Fruit fly (Drosophila melanogaster): ENCODE data around the gene CG4617.

Gene CG4617

dm6 chrX:7122002-7122401, 17.7 kb upstream of the CG4617 start (continued):
- TF ChIP-seq gsb (GFP tag; IDR thresholded peaks at IDR 0.05) (no peak), CG3163 (GFP tag; optimal IDR thresholded peaks at IDR 0.05) (no peak), Hsf (GFP tag; optimal IDR thresholded peaks at IDR 0.05) (peak; percentile 2), klu (GFP tag; IDR thresholded peaks at IDR 0.05) (no peak), psq (GFP tag; optimal IDR thresholded peaks at IDR 0.05) (no peak), CG15011 (GFP tag; optimal IDR thresholded peaks at IDR 0.05) (no peak), Rfx (GFP tag; IDR thresholded peaks at IDR 0.05) (no peak), MBD-R2 (GFP tag; IDR thresholded peaks at IDR 0.05) (no peak), Xbp1 (GFP tag; optimal IDR thresholded peaks at IDR 0.05) (no peak), CG42726 (GFP tag; IDR thresholded peaks at IDR 0.05; ENCODE audit: partially characterized antibody) (no peak), Adf1 (GFP tag; IDR thresholded peaks at IDR 0.05) (no peak), CG11456 (GFP tag; IDR thresholded peaks at IDR 0.05) (no peak), Jarid2 (GFP tag; optimal IDR thresholded peaks at IDR 0.05) (no peak), CG7357 (GFP tag; IDR thresholded peaks at IDR 0.05) (no peak), lmd (GFP tag; IDR thresholded peaks at IDR 0.05) (no peak), Scr (GFP tag; IDR thresholded peaks at IDR 0.05; ENCODE audit: partially characterized antibody) (no peak), bowl (GFP tag; IDR thresholded peaks at IDR 0.05) (no peak), Dek (tag; optimal IDR thresholded peaks at IDR 0.05) (no peak), salm (tag; optimal IDR thresholded peaks at IDR 0.05) (no peak), oc (tag; optimal IDR thresholded peaks at IDR 0.05) (no peak), zf30C (GFP tag; optimal IDR thresholded peaks at IDR 0.05) (peak; percentile 35), lola (GFP tag; optimal IDR thresholded peaks at IDR 0.05) (peak in 1 of 3 experiments; percentile 49), tio (GFP tag; optimal IDR thresholded peaks at IDR 0.05) (peak; percentile 17), danr (GFP tag; IDR thresholded peaks at IDR 0.05) (no peak), CG6689 (GFP tag; IDR thresholded peaks at IDR 0.05) (no peak), emc (GFP tag; optimal IDR thresholded peaks at IDR 0.05) (no peak), trem (tag; optimal IDR thresholded peaks at IDR 0.05) (no peak), Med (GFP tag) (no peak), CG3726 (GFP tag; IDR thresholded peaks at IDR 0.05) (no peak), amos (GFP tag; IDR thresholded peaks at IDR 0.05; ENCODE audit: partially characterized antibody) (no peak), mirr (GFP tag; optimal IDR thresholded peaks at IDR 0.05) (no peak), Hmr (GFP tag; optimal IDR thresholded peaks at IDR 0.05) (no peak), CG7987 (GFP tag; optimal IDR thresholded peaks at IDR 0.05) (no peak), peb (GFP tag; IDR thresholded peaks at IDR 0.05) (no peak), kay (GFP tag; optimal IDR thresholded peaks at IDR 0.05) (no peak), Doc2 (GFP tag; IDR thresholded peaks at IDR 0.05) (no peak), TFAM (GFP tag; optimal IDR thresholded peaks at IDR 0.05) (no peak), ftz-f1 (GFP tag; optimal IDR thresholded peaks at IDR 0.05) (no peak), Asciz (GFP tag; optimal IDR thresholded peaks at IDR 0.05) (no peak), corto (GFP tag; optimal IDR thresholded peaks at IDR 0.05) (no peak), h (optimal IDR thresholded peaks at IDR 0.05) (no peak), ind (GFP tag; optimal IDR thresholded peaks at IDR 0.05) (no peak), phol (tag; optimal IDR thresholded peaks at IDR 0.05) (peak; percentile 40), Eip74EF (GFP tag; optimal IDR thresholded peaks at IDR 0.05) (no peak), eyg (GFP tag; optimal IDR thresholded peaks at IDR 0.05) (no peak), CG9797 (GFP tag; optimal IDR thresholded peaks at IDR 0.05) (no peak), pum (GFP tag; optimal IDR thresholded peaks at IDR 0.05) (no peak), CkIIα-i1 (GFP tag; IDR thresholded peaks at IDR 0.05) (no peak), CG43689 (GFP tag; IDR thresholded peaks at IDR 0.05) (no peak), D19B (GFP tag; optimal IDR thresholded peaks at IDR 0.05) (no peak), Lpt (GFP tag; optimal IDR thresholded peaks at IDR 0.05) (no peak), CG11504 (tag; optimal IDR thresholded peaks at IDR 0.05) (peak; percentile 30), CG11247 (GFP tag; IDR thresholded peaks at IDR 0.05) (no peak)

All from whole organism, embryonic.